Fruit fly (Drosophila melanogaster) whole organism, pupa: ENCODE measurements around the gene CG1979.

ENCODE experiments used
- CG10348 ChIP-seq: fragments of 200-800 bp; sonication (Bioruptor generic); IDR thresholded peaks from 2 replicates; pipeline ENCODE4 v1.3.6; 2022; ENCODE audit warnings: missing biosample characterization, missing genetic modification characterization
- CG12605 ChIP-seq: fragments of 200-800 bp; sonication (Bioruptor generic); IDR thresholded peaks from 2 replicates; pipeline ENCODE4 v1.3.6; 2022; ENCODE audit warnings: missing biosample characterization, missing genetic modification characterization
- CG13204 ChIP-seq: fragments of 200-800 bp; sonication (Bioruptor generic); optimal IDR thresholded peaks from 2 replicates; lab custom pipeline; 2018; ENCODE audit warnings: missing biosample characterization, mild to moderate bottlenecking, missing genetic modification characterization, moderate library complexity
- CG14655 ChIP-seq: fragments of 200-800 bp; sonication (Bioruptor generic); optimal IDR thresholded peaks from 3 replicates; lab custom pipeline; 2017; ENCODE audit warnings: mild to moderate bottlenecking, missing biosample characterization, missing genetic modification reagents, missing genetic modification characterization
- CG15710 ChIP-seq: fragments of 200-800 bp; sonication (Bioruptor generic); optimal IDR thresholded peaks from 2 replicates; lab custom pipeline; 2018; ENCODE audit warnings: missing biosample characterization, mild to moderate bottlenecking, missing genetic modification characterization, moderate library complexity
- CG17806 ChIP-seq: fragments of 200-800 bp; sonication (Bioruptor generic); optimal IDR thresholded peaks from 2 replicates; lab custom pipeline; 2018; ENCODE audit warnings: missing biosample characterization, mild to moderate bottlenecking, missing genetic modification characterization, moderate library complexity
- CG32121 ChIP-seq: fragments of 200-800 bp; sonication (Bioruptor generic); IDR thresholded peaks from 2 replicates; pipeline ENCODE4 v1.3.6; 2022; ENCODE audit warnings: missing biosample characterization, missing genetic modification characterization
- CG34367 ChIP-seq: fragments of 200-800 bp; sonication (Bioruptor generic); optimal IDR thresholded peaks from 2 replicates; lab custom pipeline; 2018; ENCODE audit warnings: missing biosample characterization, mild to moderate bottlenecking, missing genetic modification characterization
- CG4496 ChIP-seq: fragments of 200-800 bp; sonication (Bioruptor generic); IDR thresholded peaks from 3 replicates; pipeline ENCODE4 v1.3.6; 2022; ENCODE audit warnings: missing biosample characterization, missing genetic modification characterization
- CG8159 ChIP-seq: fragments of 200-800 bp; sonication (Bioruptor generic); optimal IDR thresholded peaks from 3 replicates; lab custom pipeline; 2018; ENCODE audit warnings: missing biosample characterization, mild to moderate bottlenecking, missing genetic modification characterization, moderate library complexity
- CG8301 ChIP-seq: fragments of 200-800 bp; sonication (Bioruptor generic); optimal IDR thresholded peaks from 2 replicates; lab custom pipeline; 2018; ENCODE audit warnings: missing biosample characterization, mild to moderate bottlenecking, missing genetic modification characterization
- CG9948 ChIP-seq: fragments of 200-800 bp; sonication (Bioruptor generic); optimal IDR thresholded peaks from 2 replicates; lab custom pipeline; 2018; ENCODE audit warnings: missing biosample characterization, mild to moderate bottlenecking, missing genetic modification characterization, moderate library complexity
- D1 ChIP-seq: fragments of 200-800 bp; sonication (Bioruptor generic); optimal IDR thresholded peaks from 2 replicates; lab custom pipeline; 2018; ENCODE audit warnings: missing biosample characterization, mild to moderate bottlenecking, missing genetic modification characterization, moderate library complexity
- EcR ChIP-seq: fragments of 200-800 bp; sonication (Bioruptor generic); optimal IDR thresholded peaks from 3 replicates; lab custom pipeline; 2019; ENCODE audit warnings: missing biosample characterization, missing genetic modification characterization, mild to moderate bottlenecking, moderate library complexity, missing genetic modification reagents
- Ets98B ChIP-seq: fragments of 200-800 bp; sonication (Bioruptor generic); IDR thresholded peaks from 2 replicates; pipeline ENCODE4 v1.3.6; 2022; ENCODE audit warnings: missing biosample characterization, missing genetic modification characterization
- Pif1A ChIP-seq: fragments of 200-800 bp; sonication (Bioruptor generic); optimal IDR thresholded peaks from 3 replicates; lab custom pipeline; 2016; ENCODE audit warnings: missing biosample characterization, missing genetic modification characterization
- Pif1B ChIP-seq: fragments of 200-800 bp; sonication (Bioruptor generic); optimal IDR thresholded peaks from 3 replicates; lab custom pipeline; 2016; ENCODE audit warnings: missing biosample characterization, missing genetic modification characterization
- Snoo ChIP-seq: fragments of 200-800 bp; sonication (Bioruptor generic); optimal IDR thresholded peaks from 3 replicates; lab custom pipeline; 2017; ENCODE audit warnings: missing biosample characterization, mild to moderate bottlenecking, missing genetic modification characterization, inconsistent platforms
- fd96Ca ChIP-seq: fragments of 200-800 bp; sonication (Bioruptor generic); IDR thresholded peaks from 3 replicates; pipeline ENCODE4 v1.3.6; 2022; ENCODE audit warnings: missing biosample characterization, missing genetic modification characterization
- gl ChIP-seq: fragments of 200-800 bp; sonication (Bioruptor generic); optimal IDR thresholded peaks from 2 replicates; lab custom pipeline; 2018; ENCODE audit warnings: missing biosample characterization, mild to moderate bottlenecking, missing genetic modification characterization
- rn ChIP-seq: fragments of 200-800 bp; sonication (Bioruptor generic); IDR thresholded peaks from 2 replicates; pipeline ENCODE4 v1.3.6; 2022; ENCODE audit warnings: missing biosample characterization, missing genetic modification characterization

CG1979 gene

dm6 chr3R:7079718-7080117, 25.3 kb downstream of the CG1979 start:
- TF ChIP-seq CG8301 (tag; lab: Kevin White, UChicago) (no peak), fd96Ca (GFP tag; lab: Robert Waterston, UW) (no peak), CG13204 (GFP tag; lab: Kevin White, UChicago) (no peak), D1 (tag; lab: Kevin White, UChicago) (no peak), Ets98B (GFP tag; lab: Robert Waterston, UW) (no peak), CG15710 (tag; lab: Kevin White, UChicago) (no peak), CG12605 (no peak), CG4496 (GFP tag; lab: Robert Waterston, UW) (no peak), CG32121 (GFP tag; lab: Robert Waterston, UW) (no peak), CG17806 (tag; lab: Kevin White, UChicago) (no peak), CG10348 (GFP tag; lab: Robert Waterston, UW) (no peak), rn (GFP tag; lab: Robert Waterston, UW) (no peak), Pif1A (no peak)

DNA sequence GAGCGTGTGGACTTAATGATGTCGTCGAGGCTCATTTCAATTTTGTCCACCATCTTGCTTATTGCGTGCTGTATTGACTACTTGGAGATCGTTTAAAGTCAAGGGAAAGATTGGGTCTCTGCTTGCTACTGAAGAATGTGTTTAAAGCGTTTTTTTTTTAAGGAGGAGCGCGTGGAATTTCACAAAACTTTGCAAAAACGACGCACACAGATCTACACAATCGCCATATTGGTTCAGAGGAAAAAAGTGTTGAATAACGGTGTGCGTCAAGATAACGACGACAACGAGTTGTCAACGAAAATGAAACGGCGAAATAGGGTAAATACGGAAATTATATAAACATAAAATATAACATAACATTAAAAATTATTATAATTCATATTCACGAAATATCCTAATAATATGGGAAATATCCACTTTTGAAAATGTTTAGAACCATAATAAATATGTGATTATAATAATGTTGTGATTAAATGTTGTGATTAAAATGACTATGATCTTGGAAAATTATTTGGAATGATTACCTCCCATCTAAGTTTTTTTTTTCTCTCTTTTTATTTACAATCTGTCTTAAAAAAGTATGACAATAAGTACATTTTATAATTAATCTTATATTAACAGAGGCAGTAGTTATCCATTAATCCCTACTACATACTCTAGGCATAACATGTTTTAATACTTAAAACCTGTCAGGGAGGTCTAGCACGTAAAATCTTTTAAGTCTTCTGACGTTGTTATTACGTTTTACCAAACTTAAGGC, 26.0 kb downstream of the CG1979 start, which contains the start of gene Ref1:
Gene Ref1, minus strand, starts transcription at position 231 of the 760 bp plus-strand sequence.
- TF ChIP-seq CG9948 (no peak), Snoo (tag; lab: Kevin White, UChicago) (no peak), CG12605 (no peak), Pif1A (no peak)

DNA sequence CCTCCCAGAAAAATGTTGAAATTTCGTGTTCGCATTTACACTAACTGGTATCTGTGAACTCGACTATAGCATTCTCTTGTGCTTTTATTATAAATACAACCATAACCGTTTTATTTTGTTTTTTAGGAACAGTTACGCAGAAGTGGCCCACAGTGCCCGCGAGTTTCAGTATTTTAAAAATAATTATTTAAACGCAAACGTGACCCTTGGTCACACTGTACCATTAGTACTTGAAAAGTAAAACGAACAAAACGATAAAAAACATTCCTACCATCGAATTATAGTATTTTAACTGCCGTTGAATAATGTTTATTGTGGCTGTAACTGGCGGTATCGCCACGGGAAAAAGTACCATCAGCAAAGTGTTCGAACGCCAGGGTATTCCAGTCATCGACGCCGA, 27.6 kb downstream of the CG1979 start, which contains the start of gene Dpck:
Gene Dpck, plus strand, starts transcription at position 211 of the 400 bp plus-strand sequence.
- peak; percentile 14 for TF ChIP-seq Pif1B (GFP tag; lab: Kevin White, UChicago)
- peak; percentile 60 for TF ChIP-seq Ets98B (GFP tag; lab: Robert Waterston, UW)
- 0 out of 3 replicates have a peak, but pooled peaks have one; percentile 38 for TF ChIP-seq fd96Ca (GFP tag; lab: Robert Waterston, UW)
- TF ChIP-seq Pif1A = no peak
- TF ChIP-seq CG32121 (GFP tag; lab: Robert Waterston, UW) = peak; percentile 28; the same call in 1 of the 2 replicates
- TF ChIP-seq CG17806 (tag; lab: Kevin White, UChicago) = peak; percentile 19
- TF ChIP-seq CG12605 = peak; percentile 59; the same call in 1 of the 2 replicates
- TF ChIP-seq D1 (tag; lab: Kevin White, UChicago) = no peak
- TF ChIP-seq CG15710 (tag; lab: Kevin White, UChicago) = peak; percentile 22
- peak; percentile 31 for TF ChIP-seq CG34367
- TF ChIP-seq CG9948 = no peak
- peak; percentile 22 for TF ChIP-seq CG8301 (tag; lab: Kevin White, UChicago)
- TF ChIP-seq rn (GFP tag; lab: Robert Waterston, UW) = no peak
- TF ChIP-seq CG10348 (GFP tag; lab: Robert Waterston, UW) = no peak
- peak; percentile 33 for TF ChIP-seq Snoo (tag; lab: Kevin White, UChicago)
- TF ChIP-seq CG14655 = no peak
- peak; percentile 71 for TF ChIP-seq gl
- TF ChIP-seq CG13204 (GFP tag; lab: Kevin White, UChicago) = no peak
- TF ChIP-seq CG4496 (GFP tag; lab: Robert Waterston, UW) = peak; percentile 57
- TF ChIP-seq EcR (GFP tag; lab: Kevin White, UChicago) = no peak
- TF ChIP-seq CG8159 (tag; lab: Kevin White, UChicago) = peak; percentile 48

DNA sequence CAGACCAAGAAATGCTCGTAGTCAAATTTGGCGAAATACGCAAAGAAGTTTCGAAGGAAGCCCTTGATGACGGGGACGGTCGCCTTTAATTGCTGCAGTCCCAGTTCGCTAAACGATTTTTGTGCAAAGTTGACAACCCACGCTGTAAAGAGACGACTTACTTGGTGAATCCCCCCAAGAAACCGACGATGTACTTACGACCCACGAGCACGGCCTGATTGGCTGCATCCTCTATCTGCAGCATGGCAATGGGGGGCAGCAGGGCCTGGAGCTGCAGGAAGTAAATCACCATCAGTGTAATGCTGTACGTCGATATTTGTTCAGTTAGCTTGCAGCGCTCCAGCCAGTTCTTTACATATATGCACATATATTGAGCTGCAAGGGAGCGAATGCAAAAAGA, 29.4 kb downstream of the CG1979 start:
- TF ChIP-seq D1 (tag; lab: Kevin White, UChicago) (no peak), CG13204 (GFP tag; lab: Kevin White, UChicago) (no peak), CG10348 (GFP tag; lab: Robert Waterston, UW) (no peak), CG8159 (tag; lab: Kevin White, UChicago) (no peak), Pif1A (no peak), CG12605 (no peak), CG4496 (GFP tag; lab: Robert Waterston, UW) (no peak), CG9948 (no peak), CG34367 (no peak), Snoo (tag; lab: Kevin White, UChicago) (no peak), fd96Ca (GFP tag; lab: Robert Waterston, UW) (no peak), Pif1B (GFP tag; lab: Kevin White, UChicago) (no peak)

DNA sequence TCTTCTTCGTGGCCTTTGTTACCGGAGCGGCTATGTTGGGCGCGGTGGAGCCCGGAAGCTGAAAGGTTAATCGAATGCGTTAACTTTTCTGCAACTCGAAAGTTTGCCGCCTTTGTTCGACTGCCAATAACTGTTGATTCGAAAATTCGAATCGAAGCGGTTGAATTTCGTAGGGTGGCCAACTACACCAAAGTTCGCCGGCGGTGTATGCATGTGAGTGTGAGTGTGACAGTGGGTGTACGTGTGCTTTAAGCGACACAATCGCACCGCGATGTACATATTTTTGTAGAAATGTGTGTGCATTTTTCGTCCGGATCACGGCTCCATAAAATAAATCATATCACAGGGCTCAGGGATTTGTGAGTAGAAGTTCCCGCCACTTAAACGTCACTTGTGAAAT, 31.1 kb downstream of the CG1979 start:
- TF ChIP-seq D1 (tag; lab: Kevin White, UChicago) = no peak
- no peak for TF ChIP-seq Pif1B (GFP tag; lab: Kevin White, UChicago)
- TF ChIP-seq gl = no peak
- TF ChIP-seq Snoo (tag; lab: Kevin White, UChicago) = no peak
- no peak for TF ChIP-seq CG32121 (GFP tag; lab: Robert Waterston, UW)
- no peak for TF ChIP-seq EcR (GFP tag; lab: Kevin White, UChicago)

DNA sequence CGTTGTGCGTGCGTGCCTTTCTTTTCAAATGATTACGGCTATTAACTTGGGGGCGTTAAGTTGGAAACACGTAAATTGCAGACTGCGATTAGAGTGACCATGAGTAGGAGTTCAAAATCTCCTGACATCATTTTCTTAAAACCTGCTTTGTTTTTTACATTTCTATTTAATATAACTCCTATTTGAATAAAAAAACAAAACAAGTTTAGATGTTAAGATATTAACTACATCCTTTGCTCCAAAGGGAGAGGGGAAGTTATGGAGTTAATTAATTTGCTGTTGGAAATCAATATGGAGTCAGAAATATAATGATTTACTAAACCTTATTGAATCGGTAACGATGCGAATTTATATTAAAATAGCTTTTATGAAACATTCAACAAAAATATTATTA, 31.6 kb downstream of the CG1979 start, which contains the start of gene Tailor:
Gene Tailor, minus strand, starts transcription at position 101 of the 394 bp plus-strand sequence.
- TF ChIP-seq CG15710 (tag; lab: Kevin White, UChicago) (no peak), Ets98B (GFP tag; lab: Robert Waterston, UW) (no peak), CG12605 (no peak), CG9948 (no peak), Snoo (tag; lab: Kevin White, UChicago) (no peak), CG10348 (GFP tag; lab: Robert Waterston, UW) (no peak), CG8301 (tag; lab: Kevin White, UChicago) (no peak), CG34367 (no peak), Pif1B (GFP tag; lab: Kevin White, UChicago) (no peak), rn (GFP tag; lab: Robert Waterston, UW) (no peak)
